Fruit fly (Drosophila melanogaster) whole organism, embryonic: ENCODE measurements around the gene CG33108.

Source experiments
- Ada2b ChIP-seq: fragments of 200-800 bp; sonication (Bioruptor generic); IDR thresholded peaks from 2 replicates; pipeline ENCODE4 v1.3.6; 2022; ENCODE audit warnings: missing biosample characterization, missing genetic modification characterization
- Atf-2 ChIP-seq: fragments of 200-800 bp; sonication (Bioruptor generic); optimal IDR thresholded peaks from 2 replicates; lab custom pipeline; 2016; ENCODE audit warnings: missing biosample characterization, missing genetic modification characterization
- C15 ChIP-seq: fragments of 200-800 bp; sonication (Bioruptor generic); IDR thresholded peaks from 3 replicates; pipeline ENCODE4 v1.3.6; 2022; ENCODE audit warnings: missing biosample characterization, missing genetic modification characterization
- CG10431 ChIP-seq: fragments of 200-800 bp; sonication (Bioruptor generic); optimal IDR thresholded peaks from 3 replicates; lab custom pipeline; 2018; ENCODE audit warnings: missing biosample characterization, mild to moderate bottlenecking, missing genetic modification characterization
- CG10462 ChIP-seq: fragments of 200-800 bp; sonication (Bioruptor generic); optimal IDR thresholded peaks from 2 replicates; lab custom pipeline; 2016; ENCODE audit warnings: missing biosample characterization, missing genetic modification characterization
- CG11398 ChIP-seq: fragments of 200-800 bp; sonication (Bioruptor generic); optimal IDR thresholded peaks from 2 replicates; lab custom pipeline; 2016; ENCODE audit warnings: missing biosample characterization, missing genetic modification characterization
- CG1233 ChIP-seq: fragments of 200-800 bp; sonication (Bioruptor generic); optimal IDR thresholded peaks from 4 replicates; lab custom pipeline; 2018; ENCODE audit warnings: missing biosample characterization, mild to moderate bottlenecking, missing genetic modification characterization
- CG14710 ChIP-seq: fragments of 200-800 bp; sonication (Bioruptor generic); optimal IDR thresholded peaks from 3 replicates; lab custom pipeline; 2019; ENCODE audit warnings: missing biosample characterization, mild to moderate bottlenecking, missing genetic modification characterization, moderate library complexity
- CG14860 ChIP-seq: fragments of 200-800 bp; sonication (Bioruptor generic); IDR thresholded peaks from 3 replicates; pipeline ENCODE4 v1.3.6; 2022; ENCODE audit warnings: missing biosample characterization, missing genetic modification characterization; ENCODE audit not compliant: partially characterized antibody
- CG15011 ChIP-seq: fragments of 200-800 bp; sonication (Bioruptor generic); optimal IDR thresholded peaks from 3 replicates; lab custom pipeline; 2018; ENCODE audit warnings: missing biosample characterization, mild to moderate bottlenecking, missing genetic modification characterization
- CG16813 ChIP-seq: fragments of 200-800 bp; sonication (Bioruptor generic); IDR thresholded peaks from 3 replicates; pipeline ENCODE4 v1.3.6; 2022; ENCODE audit warnings: missing biosample characterization, missing genetic modification characterization; ENCODE audit not compliant: partially characterized antibody
- CG17568 ChIP-seq: fragments of 200-800 bp; sonication (Bioruptor generic); optimal IDR thresholded peaks from 2 replicates; lab custom pipeline; 2018; ENCODE audit warnings: missing biosample characterization, mild to moderate bottlenecking, missing genetic modification characterization, moderate library complexity
- CG18764 ChIP-seq: fragments of 200-800 bp; sonication (Bioruptor generic); optimal IDR thresholded peaks from 3 replicates; lab custom pipeline; 2016; ENCODE audit warnings: missing biosample characterization, missing genetic modification characterization
- CG2889 ChIP-seq: fragments of 200-800 bp; sonication (Bioruptor generic); IDR thresholded peaks from 3 replicates; pipeline ENCODE4 v1.3.6; 2022; ENCODE audit warnings: missing biosample characterization, missing genetic modification characterization
- CG33213 ChIP-seq: fragments of 200-800 bp; sonication (Bioruptor generic); optimal IDR thresholded peaks from 3 replicates; lab custom pipeline; 2016; ENCODE audit warnings: missing biosample characterization, missing genetic modification characterization
- CG34422 ChIP-seq: fragments of 200-800 bp; sonication (Bioruptor generic); IDR thresholded peaks from 3 replicates; pipeline ENCODE4 v1.3.6; 2022; ENCODE audit warnings: missing biosample characterization, missing genetic modification characterization
- CG3995 ChIP-seq: fragments of 200-800 bp; sonication (Bioruptor generic); optimal IDR thresholded peaks from 3 replicates; lab custom pipeline; 2016; ENCODE audit warnings: missing biosample characterization, missing genetic modification characterization
- CG4820 ChIP-seq: fragments of 200-800 bp; sonication (Bioruptor generic); optimal IDR thresholded peaks from 3 replicates; lab custom pipeline; 2016; ENCODE audit warnings: missing biosample characterization, missing genetic modification characterization
- CG5245 ChIP-seq: fragments of 200-800 bp; sonication (Bioruptor generic); optimal IDR thresholded peaks from 3 replicates; lab custom pipeline; 2016; ENCODE audit warnings: missing biosample characterization, missing genetic modification characterization
- CG6254 ChIP-seq: fragments of 200-800 bp; sonication (Bioruptor generic); optimal IDR thresholded peaks from 3 replicates; lab custom pipeline; 2017; ENCODE audit warnings: mild to moderate bottlenecking, missing biosample characterization, missing genetic modification reagents, missing genetic modification characterization
- CG7357 ChIP-seq: fragments of 200-800 bp; sonication (Bioruptor generic); IDR thresholded peaks from 3 replicates; pipeline ENCODE4 v1.3.6; 2022; ENCODE audit warnings: missing biosample characterization, missing genetic modification characterization
- CG7556 ChIP-seq: fragments of 200-800 bp; sonication (Bioruptor generic); optimal IDR thresholded peaks from 2 replicates; lab custom pipeline; 2017; ENCODE audit warnings: missing biosample characterization, mild to moderate bottlenecking, missing genetic modification characterization
- CG7839 ChIP-seq: fragments of 200-800 bp; sonication (Bioruptor generic); optimal IDR thresholded peaks from 3 replicates; lab custom pipeline; 2018; ENCODE audit warnings: missing biosample characterization, mild to moderate bottlenecking, missing genetic modification characterization, moderate library complexity
- CG9727 ChIP-seq: fragments of 200-800 bp; sonication (Bioruptor generic); optimal IDR thresholded peaks from 3 replicates; lab custom pipeline; 2017; ENCODE audit warnings: missing biosample characterization, mild to moderate bottlenecking, missing genetic modification characterization
- D19A ChIP-seq: fragments of 200-800 bp; optimal IDR thresholded peaks from 3 replicates; lab custom pipeline; 2019; ENCODE audit warnings: missing biosample characterization, mild to moderate bottlenecking, missing genetic modification characterization, moderate library complexity
- Hey ChIP-seq: fragments of 200-800 bp; sonication (Bioruptor generic); optimal IDR thresholded peaks from 3 replicates; lab custom pipeline; 2018; ENCODE audit warnings: missing biosample characterization, mild to moderate bottlenecking, missing genetic modification characterization
- Hmr ChIP-seq: fragments of 200-800 bp; sonication (Bioruptor generic); optimal IDR thresholded peaks from 3 replicates; lab custom pipeline; 2017; ENCODE audit warnings: mild to moderate bottlenecking, missing biosample characterization, missing genetic modification reagents, missing genetic modification characterization
- Lhr ChIP-seq: fragments of 200-800 bp; sonication (Bioruptor generic); optimal IDR thresholded peaks from 3 replicates; lab custom pipeline; 2017; ENCODE audit warnings: mild to moderate bottlenecking, missing biosample characterization, missing genetic modification reagents, missing genetic modification characterization
- MTF-1 ChIP-seq: fragments of 200-800 bp; sonication (Bioruptor generic); optimal IDR thresholded peaks from 2 replicates; lab custom pipeline; 2018; ENCODE audit warnings: missing biosample characterization, mild to moderate bottlenecking, missing genetic modification characterization, borderline replicate concordance
- Meics ChIP-seq: fragments of 200-800 bp; sonication (Bioruptor generic); optimal IDR thresholded peaks from 2 replicates; lab custom pipeline; 2017; ENCODE audit warnings: missing biosample characterization, mild to moderate bottlenecking, missing genetic modification characterization
- Xrp1 ChIP-seq: fragments of 200-800 bp; sonication (Bioruptor generic); IDR thresholded peaks from 2 replicates; pipeline ENCODE4 v1.3.6; 2022; ENCODE audit warnings: missing biosample characterization, missing genetic modification characterization
- btn ChIP-seq: fragments of 200-800 bp; sonication (Bioruptor generic); optimal IDR thresholded peaks from 2 replicates; lab custom pipeline; 2016; ENCODE audit warnings: missing biosample characterization, missing genetic modification characterization
- cg ChIP-seq: fragments of 200-800 bp; sonication (Bioruptor generic); optimal IDR thresholded peaks from 3 replicates; lab custom pipeline; 2019; ENCODE audit warnings: missing biosample characterization, mild to moderate bottlenecking, missing genetic modification characterization, moderate library complexity
- chn ChIP-seq: fragments of 200-800 bp; sonication (Bioruptor generic); optimal IDR thresholded peaks from 2 replicates; lab custom pipeline; 2016; ENCODE audit warnings: missing biosample characterization, missing genetic modification characterization
- eve ChIP-seq, 2 experiments: fragments of >200 bp; optimal IDR thresholded peaks; 2 replicates each; lab custom pipeline; 2017; ENCODE audit warnings: missing biosample characterization in 2 of 2, missing genetic modification characterization in 2 of 2
- fd102C ChIP-seq: fragments of 200-800 bp; sonication (Bioruptor generic); optimal IDR thresholded peaks from 2 replicates; lab custom pipeline; 2018; ENCODE audit warnings: missing biosample characterization, mild to moderate bottlenecking, missing genetic modification characterization, moderate library complexity
- fd64A ChIP-seq: fragments of 200-800 bp; sonication (Bioruptor generic); optimal IDR thresholded peaks from 3 replicates; lab custom pipeline; 2018; ENCODE audit warnings: missing biosample characterization, mild to moderate bottlenecking, missing genetic modification characterization
- fd96Cb ChIP-seq: fragments of 200-800 bp; sonication (Bioruptor generic); optimal IDR thresholded peaks from 2 replicates; lab custom pipeline; 2018; ENCODE audit warnings: missing biosample characterization, mild to moderate bottlenecking, missing genetic modification characterization, moderate library complexity
- grau ChIP-seq: fragments of 200-800 bp; optimal IDR thresholded peaks from 3 replicates; lab custom pipeline; 2019; ENCODE audit warnings: missing biosample characterization, mild to moderate bottlenecking, missing genetic modification characterization, moderate library complexity
- h ChIP-seq: fragments of >200 bp; optimal IDR thresholded peaks from 2 replicates; lab custom pipeline; 2017
- hb ChIP-seq: fragments of 200-800 bp; sonication (Bioruptor generic); IDR thresholded peaks from 3 replicates; pipeline ENCODE4 v1.3.6; 2022; ENCODE audit warnings: missing biosample characterization, missing genetic modification characterization; ENCODE audit not compliant: partially characterized antibody
- jumu ChIP-seq: fragments of 200-800 bp; sonication (Bioruptor generic); optimal IDR thresholded peaks from 3 replicates; lab custom pipeline; 2016; ENCODE audit warnings: missing biosample characterization, missing genetic modification characterization
- kah ChIP-seq: fragments of 200-800 bp; sonication (Bioruptor generic); optimal IDR thresholded peaks from 2 replicates; lab custom pipeline; 2018; ENCODE audit warnings: missing biosample characterization, mild to moderate bottlenecking, missing genetic modification characterization
- kay ChIP-seq: fragments of 200-800 bp; sonication (Bioruptor generic); optimal IDR thresholded peaks from 2 replicates; lab custom pipeline; 2016; ENCODE audit warnings: missing biosample characterization, missing genetic modification characterization
- nerfin-2 ChIP-seq: fragments of 200-800 bp; sonication (Bioruptor generic); IDR thresholded peaks from 2 replicates; pipeline ENCODE4 v1.3.6; 2022; ENCODE audit warnings: missing biosample characterization, missing genetic modification characterization; ENCODE audit not compliant: partially characterized antibody
- p53 ChIP-seq: fragments of 200-800 bp; sonication (Bioruptor generic); optimal IDR thresholded peaks from 2 replicates; lab custom pipeline; 2016; ENCODE audit warnings: missing biosample characterization, missing genetic modification characterization
- pb ChIP-seq: fragments of 200-800 bp; sonication (Bioruptor generic); optimal IDR thresholded peaks from 3 replicates; lab custom pipeline; 2016; ENCODE audit warnings: missing biosample characterization, missing genetic modification characterization
- run ChIP-seq: fragments of 200-800 bp; sonication (Bioruptor generic); optimal IDR thresholded peaks from 3 replicates; lab custom pipeline; 2018; ENCODE audit warnings: missing biosample characterization, mild to moderate bottlenecking, missing genetic modification characterization
- slbo ChIP-seq: fragments of 200-800 bp; sonication (Bioruptor generic); IDR thresholded peaks from 2 replicates; pipeline ENCODE4 v1.3.6; 2022; ENCODE audit warnings: missing biosample characterization, missing genetic modification characterization
- stc ChIP-seq: fragments of 200-800 bp; sonication (Bioruptor generic); IDR thresholded peaks from 2 replicates; pipeline ENCODE4 v1.3.6; 2022; ENCODE audit warnings: missing biosample characterization, missing genetic modification characterization
- zfh1 ChIP-seq: fragments of 200-800 bp; sonication (Bioruptor generic); IDR thresholded peaks from 3 replicates; pipeline ENCODE4 v1.3.6; 2022; ENCODE audit warnings: missing biosample characterization, missing genetic modification characterization

CG33108 gene

dm6 chr3R:23986479-23986930 lies 9.0 kb upstream of the CG33108 start, which contains the start of the genes CG13603 and CG5902 (continued):
- TF ChIP-seq CG10462 (GFP tag; lab: Kevin White, UChicago), result no peak
- no peak for TF ChIP-seq h
- no peak for TF ChIP-seq CG15011
- no peak; the same call in 2 of the 3 replicates for TF ChIP-seq zfh1 (GFP tag; lab: Robert Waterston, UW)
- no peak for TF ChIP-seq CG17568 (GFP tag; lab: Kevin White, UChicago)
- TF ChIP-seq Atf-2 (GFP tag; lab: Kevin White, UChicago), result no peak
- TF ChIP-seq nerfin-2 (GFP tag; lab: Robert Waterston, UW), result peak; percentile 63; the same call in 1 of the 2 replicates
- no peak for TF ChIP-seq Meics (GFP tag; lab: Kevin White, UChicago)
- peak; percentile 28 for TF ChIP-seq MTF-1 (GFP tag; lab: Kevin White, UChicago)
- TF ChIP-seq slbo (GFP tag; lab: Robert Waterston, UW), result peak; percentile 59; the same call in 1 of the 2 replicates
- TF ChIP-seq jumu (GFP tag; lab: Kevin White, UChicago), result peak; percentile 60
- TF ChIP-seq pb (GFP tag; lab: Kevin White, UChicago), result peak; percentile 40
- peak; percentile 64 for TF ChIP-seq CG33213 (GFP tag; lab: Kevin White, UChicago)
- TF ChIP-seq CG9727 (GFP tag; lab: Kevin White, UChicago), result peak; percentile 34
- TF ChIP-seq Hmr (GFP tag; lab: Kevin White, UChicago), result no peak
- no peak for TF ChIP-seq CG3995 (GFP tag; lab: Kevin White, UChicago)
- peak; percentile 28; the same call in 1 of the 2 replicates for TF ChIP-seq Xrp1 (GFP tag; lab: Robert Waterston, UW)
- no peak for TF ChIP-seq grau
- peak; percentile 56 for TF ChIP-seq chn (GFP tag; lab: Kevin White, UChicago)
- TF ChIP-seq kay (GFP tag; lab: Kevin White, UChicago), result peak; percentile 12
- peak; percentile 47 for TF ChIP-seq CG6254 (GFP tag; lab: Kevin White, UChicago)
- no peak for TF ChIP-seq CG1233 (GFP tag; lab: Kevin White, UChicago)
- TF ChIP-seq p53 (GFP tag; lab: Kevin White, UChicago), result no peak
- TF ChIP-seq CG16813, result peak; percentile 76
- no peak for TF ChIP-seq kah (GFP tag; lab: Kevin White, UChicago)
- no peak for TF ChIP-seq eve (GFP tag; optimal IDR thresholded peaks at IDR 0.05; lab: Kevin White, UChicago)
- TF ChIP-seq CG7839 (tag; lab: Kevin White, UChicago), result no peak
- peak; percentile 65 for TF ChIP-seq CG14860 (GFP tag; lab: Robert Waterston, UW)
- TF ChIP-seq cg (GFP tag; lab: Kevin White, UChicago), result peak; percentile 59
- no peak for TF ChIP-seq fd96Cb (tag; lab: Kevin White, UChicago)
- no peak for TF ChIP-seq Lhr
- peak; percentile 26 for TF ChIP-seq CG5245
- peak; percentile 18 for TF ChIP-seq CG4820 (GFP tag; lab: Kevin White, UChicago)
- no peak for TF ChIP-seq Ada2b (GFP tag; lab: Robert Waterston, UW)
- TF ChIP-seq CG11398 (GFP tag; lab: Kevin White, UChicago), result peak; percentile 59
- peak; percentile 4 for TF ChIP-seq CG18764
- no peak for TF ChIP-seq CG7556 (GFP tag; lab: Kevin White, UChicago)
- no peak for TF ChIP-seq fd102C (GFP tag; lab: Kevin White, UChicago)
- no peak for TF ChIP-seq C15
- TF ChIP-seq hb, result peak; percentile 77
- TF ChIP-seq D19A, result no peak
- no peak for TF ChIP-seq run
- TF ChIP-seq CG2889, result no peak
- no peak for TF ChIP-seq stc (GFP tag; lab: Robert Waterston, UW)
- peak; percentile 67 for TF ChIP-seq CG14710
- TF ChIP-seq fd64A (GFP tag; lab: Kevin White, UChicago), result no peak
- TF ChIP-seq Hey (tag; lab: Kevin White, UChicago), result no peak
- peak; percentile 61 for TF ChIP-seq CG34422
- TF ChIP-seq CG10431, result no peak
- no peak for TF ChIP-seq btn (GFP tag; lab: Kevin White, UChicago)
- no peak for TF ChIP-seq CG7357 (GFP tag; lab: Robert Waterston, UW)
